Fruit fly (Drosophila melanogaster) whole organism, embryonic: ENCODE results near the gene CG16904.

ENCODE experiments used
- Atf3 ChIP-seq: fragments of 200-800 bp; sonication (Bioruptor generic); optimal IDR thresholded peaks from 3 replicates; lab custom pipeline; 2016; ENCODE audit warnings: missing biosample characterization, missing genetic modification characterization
- CG10209 ChIP-seq: fragments of 200-800 bp; sonication (Bioruptor generic); optimal IDR thresholded peaks from 3 replicates; lab custom pipeline; 2017; ENCODE audit warnings: missing biosample characterization, mild to moderate bottlenecking, missing genetic modification characterization, missing genetic modification reagents
- CG11456 ChIP-seq: fragments of 200-800 bp; sonication (Bioruptor generic); IDR thresholded peaks from 3 replicates; pipeline ENCODE4 v1.3.6; 2022; ENCODE audit warnings: missing biosample characterization, missing genetic modification characterization
- CG12219 ChIP-seq: fragments of 200-800 bp; sonication (Bioruptor generic); optimal IDR thresholded peaks from 3 replicates; lab custom pipeline; 2018; ENCODE audit warnings: missing biosample characterization, mild to moderate bottlenecking, missing genetic modification characterization
- CG12659 ChIP-seq: fragments of 200-800 bp; sonication (Bioruptor generic); optimal IDR thresholded peaks from 3 replicates; lab custom pipeline; 2017; ENCODE audit warnings: mild to moderate bottlenecking, missing biosample characterization, missing genetic modification reagents, missing genetic modification characterization
- CG12769 ChIP-seq: fragments of 200-800 bp; sonication (Bioruptor generic); optimal IDR thresholded peaks from 2 replicates; lab custom pipeline; 2019; ENCODE audit warnings: missing biosample characterization, mild to moderate bottlenecking, missing genetic modification characterization, moderate library complexity
- CG13624 ChIP-seq: fragments of 200-800 bp; sonication (Bioruptor generic); optimal IDR thresholded peaks from 2 replicates; lab custom pipeline; 2016; ENCODE audit warnings: missing biosample characterization, missing genetic modification characterization
- CG15011 ChIP-seq: fragments of 200-800 bp; sonication (Bioruptor generic); optimal IDR thresholded peaks from 3 replicates; lab custom pipeline; 2018; ENCODE audit warnings: missing biosample characterization, mild to moderate bottlenecking, missing genetic modification characterization
- CG17186 ChIP-seq: fragments of 200-800 bp; sonication (Bioruptor generic); optimal IDR thresholded peaks from 3 replicates; lab custom pipeline; 2017; ENCODE audit warnings: missing biosample characterization, missing genetic modification reagents, missing genetic modification characterization
- CG31224 ChIP-seq: fragments of 200-800 bp; sonication (Bioruptor generic); IDR thresholded peaks from 2 replicates; pipeline ENCODE4 v1.3.6; 2022; ENCODE audit warnings: missing biosample characterization, missing genetic modification characterization
- CG3995 ChIP-seq: fragments of 200-800 bp; sonication (Bioruptor generic); optimal IDR thresholded peaks from 3 replicates; lab custom pipeline; 2016; ENCODE audit warnings: missing biosample characterization, missing genetic modification characterization
- CG4707 ChIP-seq: fragments of 200-800 bp; sonication (Bioruptor generic); optimal IDR thresholded peaks from 2 replicates; lab custom pipeline; 2018; ENCODE audit warnings: missing biosample characterization, mild to moderate bottlenecking, missing genetic modification characterization, moderate library complexity
- CG4820 ChIP-seq: fragments of 200-800 bp; sonication (Bioruptor generic); optimal IDR thresholded peaks from 3 replicates; lab custom pipeline; 2016; ENCODE audit warnings: missing biosample characterization, missing genetic modification characterization
- CG7745 ChIP-seq: fragments of 200-800 bp; sonication (Bioruptor generic); optimal IDR thresholded peaks from 2 replicates; lab custom pipeline; 2018; ENCODE audit warnings: missing biosample characterization, mild to moderate bottlenecking, missing genetic modification characterization, moderate library complexity
- CG8281 ChIP-seq: fragments of 200-800 bp; sonication (Bioruptor generic); optimal IDR thresholded peaks from 2 replicates; lab custom pipeline; 2018; ENCODE audit warnings: missing biosample characterization, mild to moderate bottlenecking, missing genetic modification characterization, moderate library complexity
- CG8924 ChIP-seq: fragments of 200-800 bp; optimal IDR thresholded peaks from 3 replicates; lab custom pipeline; 2019; ENCODE audit warnings: missing biosample characterization, mild to moderate bottlenecking, missing genetic modification characterization, moderate library complexity
- CG8944 ChIP-seq: fragments of 200-800 bp; sonication (Bioruptor generic); optimal IDR thresholded peaks from 3 replicates; lab custom pipeline; 2016; ENCODE audit warnings: missing biosample characterization, missing genetic modification characterization
- CG9437 ChIP-seq: fragments of 200-800 bp; sonication (Bioruptor generic); optimal IDR thresholded peaks from 2 replicates; lab custom pipeline; 2018; ENCODE audit warnings: missing biosample characterization, mild to moderate bottlenecking, missing genetic modification characterization
- D ChIP-seq, 2 experiments: fragments of 200-800 bp in 1 of 2; fragments of >200 bp in 1 of 2; sonication (Bioruptor generic) in 1 of 2; optimal IDR thresholded peaks; 2 replicates in 1 of 2; 3 replicates in 1 of 2; lab custom pipeline; 2017; ENCODE audit warnings: mild to moderate bottlenecking in 1 of 2, missing biosample characterization in 1 of 2, missing genetic modification characterization in 1 of 2, missing genetic modification reagents in 1 of 2
- Doc2 ChIP-seq: fragments of 200-800 bp; sonication (Bioruptor generic); IDR thresholded peaks from 2 replicates; pipeline ENCODE4 v1.3.6; 2022; ENCODE audit warnings: missing biosample characterization, missing genetic modification characterization
- Dp ChIP-seq: fragments of 200-800 bp; sonication (Bioruptor generic); optimal IDR thresholded peaks from 2 replicates; lab custom pipeline; 2018; ENCODE audit warnings: missing biosample characterization, mild to moderate bottlenecking, missing genetic modification characterization, moderate library complexity
- Fer2 ChIP-seq: fragments of 200-800 bp; sonication (Bioruptor generic); optimal IDR thresholded peaks from 2 replicates; lab custom pipeline; 2018; ENCODE audit warnings: missing biosample characterization, mild to moderate bottlenecking, missing genetic modification characterization, moderate library complexity
- Gsc ChIP-seq: fragments of 200-800 bp; sonication (Bioruptor generic); IDR thresholded peaks from 2 replicates; pipeline ENCODE4 v1.3.6; 2022; ENCODE audit warnings: missing biosample characterization, missing genetic modification characterization
- H2.0 ChIP-seq: fragments of 200-800 bp; sonication (Bioruptor generic); IDR thresholded peaks from 2 replicates; pipeline ENCODE4 v1.3.6; 2022; ENCODE audit warnings: missing biosample characterization, missing genetic modification characterization
- Meics ChIP-seq: fragments of 200-800 bp; sonication (Bioruptor generic); optimal IDR thresholded peaks from 2 replicates; lab custom pipeline; 2017; ENCODE audit warnings: missing biosample characterization, mild to moderate bottlenecking, missing genetic modification characterization
- Mes4 ChIP-seq: fragments of 200-800 bp; sonication (Bioruptor generic); optimal IDR thresholded peaks from 2 replicates; lab custom pipeline; 2016; ENCODE audit warnings: missing biosample characterization, missing genetic modification characterization
- NK7.1 ChIP-seq: fragments of 200-800 bp; sonication (Bioruptor generic); optimal IDR thresholded peaks from 3 replicates; lab custom pipeline; 2016; ENCODE audit warnings: missing biosample characterization, missing genetic modification characterization
- Six4 ChIP-seq: fragments of 200-800 bp; sonication (Bioruptor generic); optimal IDR thresholded peaks from 2 replicates; lab custom pipeline; 2016; ENCODE audit warnings: missing biosample characterization, missing genetic modification characterization
- Trl ChIP-seq, 3 experiments: fragments of >200 bp in 2 of 3; fragments of 200-800 bp in 1 of 3; sonication (Bioruptor generic) in 1 of 3; optimal IDR thresholded peaks; 2 replicates in 1 of 3; 3 replicates in 2 of 3; lab custom pipeline; 2016 to 2017; ENCODE audit warnings: missing biosample characterization in 1 of 3, missing genetic modification characterization in 1 of 3
- aop ChIP-seq: fragments of 200-800 bp; sonication (Bioruptor generic); IDR thresholded peaks from 2 replicates; pipeline ENCODE4 v1.3.6; 2022; ENCODE audit warnings: missing biosample characterization, missing genetic modification characterization
- bigmax ChIP-seq: fragments of 200-800 bp; sonication (Bioruptor generic); optimal IDR thresholded peaks from 2 replicates; lab custom pipeline; 2018; ENCODE audit warnings: missing biosample characterization, mild to moderate bottlenecking, missing genetic modification characterization
- cas ChIP-seq: fragments of 200-800 bp; sonication (Bioruptor generic); IDR thresholded peaks from 2 replicates; pipeline ENCODE4 v1.3.6; 2022; ENCODE audit warnings: missing biosample characterization, missing genetic modification characterization
- cwo ChIP-seq: fragments of 200-800 bp; sonication (Bioruptor generic); optimal IDR thresholded peaks from 3 replicates; lab custom pipeline; 2017; ENCODE audit warnings: missing biosample characterization, missing genetic modification characterization, mild to moderate bottlenecking, moderate library complexity, missing genetic modification reagents
- da ChIP-seq: fragments of 200-800 bp; sonication (Bioruptor generic); optimal IDR thresholded peaks from 2 replicates; lab custom pipeline; 2016; ENCODE audit warnings: missing biosample characterization, missing genetic modification characterization
- disco-r ChIP-seq: fragments of 200-800 bp; sonication (Bioruptor generic); optimal IDR thresholded peaks from 2 replicates; lab custom pipeline; 2016; ENCODE audit warnings: missing biosample characterization, missing genetic modification characterization
- esg ChIP-seq: fragments of 200-800 bp; sonication (Bioruptor generic); conservative IDR thresholded peaks from 2 replicates; pipeline ENCODE4 v1.3.6; 2022; ENCODE audit warnings: missing biosample characterization, missing genetic modification characterization
- fu2 ChIP-seq: fragments of 200-800 bp; sonication (Bioruptor generic); optimal IDR thresholded peaks from 2 replicates; lab custom pipeline; 2016; ENCODE audit warnings: missing biosample characterization, missing genetic modification characterization
- gro ChIP-seq: fragments of 200-800 bp; sonication (Bioruptor generic); optimal IDR thresholded peaks from 2 replicates; lab custom pipeline; 2016; ENCODE audit warnings: missing biosample characterization, missing genetic modification characterization
- hkb ChIP-seq, 2 experiments: fragments of 200-800 bp in 1 of 2; fragments of >200 bp in 1 of 2; sonication (Bioruptor generic) in 1 of 2; IDR thresholded peaks in 1 of 2; optimal IDR thresholded peaks in 1 of 2; 2 replicates each; pipeline versions ENCODE4 v1.3.6 to Lab custom; 2017 to 2022; ENCODE audit warnings: missing biosample characterization in 1 of 2, missing genetic modification characterization in 1 of 2
- nmo ChIP-seq: fragments of 200-800 bp; sonication (Bioruptor generic); optimal IDR thresholded peaks from 2 replicates; lab custom pipeline; 2018; ENCODE audit warnings: missing biosample characterization, mild to moderate bottlenecking, missing genetic modification characterization, moderate library complexity
- pzg ChIP-seq: fragments of 200-800 bp; sonication (Bioruptor generic); optimal IDR thresholded peaks from 3 replicates; lab custom pipeline; 2018; ENCODE audit warnings: missing biosample characterization, mild to moderate bottlenecking, missing genetic modification characterization, moderate library complexity
- rib ChIP-seq: fragments of 200-800 bp; sonication (Bioruptor generic); IDR thresholded peaks from 2 replicates; pipeline ENCODE4 v1.3.6; 2022; ENCODE audit warnings: missing biosample characterization, missing genetic modification characterization
- ro ChIP-seq: fragments of 200-800 bp; sonication (Bioruptor generic); IDR thresholded peaks from 2 replicates; pipeline ENCODE4 v1.3.6; 2022; ENCODE audit warnings: missing biosample characterization, missing genetic modification characterization
- slbo ChIP-seq: fragments of 200-800 bp; sonication (Bioruptor generic); IDR thresholded peaks from 2 replicates; pipeline ENCODE4 v1.3.6; 2022; ENCODE audit warnings: missing biosample characterization, missing genetic modification characterization
- sug ChIP-seq: fragments of 200-800 bp; optimal IDR thresholded peaks from 2 replicates; lab custom pipeline; 2019; ENCODE audit warnings: missing biosample characterization, mild to moderate bottlenecking, missing genetic modification characterization, moderate library complexity
- tgo ChIP-seq: fragments of 200-800 bp; sonication (Bioruptor generic); IDR thresholded peaks from 3 replicates; pipeline ENCODE4 v1.3.6; 2022; ENCODE audit warnings: missing biosample characterization, missing genetic modification characterization
- tna ChIP-seq: fragments of 200-800 bp; sonication (Bioruptor generic); IDR thresholded peaks from 2 replicates; pipeline ENCODE4 v1.3.6; 2022; ENCODE audit warnings: missing biosample characterization, missing genetic modification characterization; ENCODE audit not compliant: partially characterized antibody
- tup ChIP-seq: fragments of 200-800 bp; sonication (Bioruptor generic); optimal IDR thresholded peaks from 2 replicates; lab custom pipeline; 2016; ENCODE audit warnings: missing biosample characterization, mild to moderate bottlenecking, missing genetic modification characterization, moderate library complexity
- wek ChIP-seq: fragments of 200-800 bp; sonication (Bioruptor generic); optimal IDR thresholded peaks from 3 replicates; lab custom pipeline; 2018; ENCODE audit warnings: missing biosample characterization, mild to moderate bottlenecking, missing genetic modification characterization, moderate library complexity

CG16904 gene

DNA sequence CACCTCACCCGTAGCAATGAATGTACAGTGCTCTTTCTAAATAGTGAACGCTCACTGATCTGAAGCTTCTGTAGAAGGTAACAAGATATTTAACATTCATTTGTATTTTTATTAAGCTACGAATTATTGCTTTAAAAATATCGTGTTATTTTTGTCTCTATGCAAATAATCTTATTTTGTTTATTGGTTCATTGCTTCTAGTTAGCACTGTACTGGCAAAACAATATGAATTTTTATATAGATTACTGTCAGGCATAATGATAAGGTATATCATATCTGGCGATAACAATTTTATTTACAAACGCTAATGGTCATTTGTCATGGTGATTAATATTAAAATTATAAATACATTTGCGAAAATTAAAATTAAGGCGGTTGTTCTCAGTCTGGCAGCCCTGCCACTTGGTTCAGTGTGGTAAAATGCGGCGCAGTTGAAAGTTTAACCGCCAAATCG, 45.2 kb downstream of the CG16904 start, which contains the start of gene CG9471 (continued):
- TF ChIP-seq CG7745 (tag; lab: Kevin White, UChicago), result peak; percentile 58
- TF ChIP-seq Fer2 (tag; lab: Kevin White, UChicago), result peak; percentile 85
- peak; percentile 79 for TF ChIP-seq Doc2
- peak; percentile 80 for TF ChIP-seq aop
- TF ChIP-seq da (GFP tag; lab: Kevin White, UChicago), result peak; percentile 61
- peak; percentile 68 for TF ChIP-seq CG8281 (tag; lab: Kevin White, UChicago)
- TF ChIP-seq nmo (GFP tag; lab: Kevin White, UChicago), result peak; percentile 92
- TF ChIP-seq fu2 (GFP tag; lab: Kevin White, UChicago), result peak; percentile 90
- TF ChIP-seq CG10209 (GFP tag; lab: Kevin White, UChicago), result peak; percentile 90
- peak; percentile 69 for TF ChIP-seq CG3995 (GFP tag; lab: Kevin White, UChicago)
- TF ChIP-seq CG13624, result peak; percentile 90
- TF ChIP-seq disco-r (GFP tag; lab: Kevin White, UChicago), result peak; percentile 43
- peak; percentile 92 for TF ChIP-seq CG12769
- peak; percentile 93 for TF ChIP-seq CG8924 (tag; lab: Kevin White, UChicago)
- peak; percentile 86 for TF ChIP-seq CG12219 (GFP tag; lab: Kevin White, UChicago)
- TF ChIP-seq Trl (optimal IDR thresholded peaks at IDR 0.05; lab: Kevin White, UChicago), result no peak
- TF ChIP-seq Trl (GFP tag; optimal IDR thresholded peaks at IDR 0.05; lab: Kevin White, UChicago), result peak; percentile 93
- peak; percentile 93 for TF ChIP-seq CG12659 (GFP tag; lab: Kevin White, UChicago)
- TF ChIP-seq gro (GFP tag; lab: Kevin White, UChicago), result peak; percentile 89
- TF ChIP-seq CG4820 (GFP tag; lab: Kevin White, UChicago), result peak; percentile 89
- TF ChIP-seq CG8944 (GFP tag; lab: Kevin White, UChicago), result peak; percentile 88
- TF ChIP-seq Meics, result peak; percentile 93
- peak; percentile 1 for TF ChIP-seq bigmax (GFP tag; lab: Kevin White, UChicago)
- TF ChIP-seq tgo (GFP tag; lab: Robert Waterston, UW), result peak; percentile 92
- no peak for TF ChIP-seq D (optimal IDR thresholded peaks at IDR 0.05; lab: Kevin White, UChicago)
- peak; percentile 78 for TF ChIP-seq D (GFP tag; optimal IDR thresholded peaks at IDR 0.05; lab: Kevin White, UChicago)
- TF ChIP-seq Atf3, result peak; percentile 83
- peak; percentile 91 for TF ChIP-seq sug (tag; lab: Kevin White, UChicago)
- peak; percentile 73 for TF ChIP-seq wek (GFP tag; lab: Kevin White, UChicago)
- TF ChIP-seq cwo (GFP tag; lab: Kevin White, UChicago), result peak; percentile 85
- peak; percentile 83 for TF ChIP-seq CG31224 (GFP tag; lab: Robert Waterston, UW)
- peak; percentile 83 for TF ChIP-seq Mes4 (GFP tag; lab: Kevin White, UChicago)
- peak; percentile 92 for TF ChIP-seq esg (GFP tag; lab: Robert Waterston, UW)
- TF ChIP-seq Gsc (GFP tag; lab: Robert Waterston, UW), result peak; percentile 70
- peak; percentile 93 for TF ChIP-seq H2.0 (GFP tag; lab: Robert Waterston, UW)
- TF ChIP-seq CG11456, result peak; percentile 88
- peak; percentile 91 for TF ChIP-seq cas (GFP tag; lab: Robert Waterston, UW)
- peak; percentile 86 for TF ChIP-seq CG15011
- TF ChIP-seq Dp, result peak; percentile 90
- TF ChIP-seq Six4, result peak; percentile 88
- no peak for TF ChIP-seq hkb (optimal IDR thresholded peaks at IDR 0.05; lab: Kevin White, UChicago)
- TF ChIP-seq hkb (GFP tag; IDR thresholded peaks at IDR 0.05; lab: Robert Waterston, UW), result peak; percentile 95
- TF ChIP-seq ro (GFP tag; lab: Robert Waterston, UW), result peak; percentile 74
- TF ChIP-seq slbo (GFP tag; lab: Robert Waterston, UW), result peak; percentile 96
- peak; percentile 82 for TF ChIP-seq CG9437 (GFP tag; lab: Kevin White, UChicago)
- TF ChIP-seq tna, result no peak
- TF ChIP-seq rib (GFP tag; lab: Robert Waterston, UW), result peak; percentile 81
- peak; percentile 77 for TF ChIP-seq tup
- peak; percentile 54 for TF ChIP-seq pzg (GFP tag; lab: Kevin White, UChicago)
- TF ChIP-seq NK7.1 (GFP tag; lab: Kevin White, UChicago), result peak; percentile 85
- peak; percentile 73 for TF ChIP-seq CG4707
- TF ChIP-seq CG17186, result peak; percentile 16
